Fruit fly (Drosophila melanogaster): ENCODE measurements around the gene CG8475.
A peak's percentile ranks its signal among the peaks of the same experiment; 100 is the strongest.

- peak; percentile 70 for TF ChIP-seq CG7045 (GFP tag; optimal IDR thresholded peaks at IDR 0.05)
- peak; percentile 10 for TF ChIP-seq Mnt (GFP tag; optimal IDR thresholded peaks at IDR 0.05)
- peak; percentile 59 for TF ChIP-seq CG11617 (GFP tag; optimal IDR thresholded peaks at IDR 0.05)
- no peak for TF ChIP-seq toe (GFP tag; optimal IDR thresholded peaks at IDR 0.05)
- no peak for TF ChIP-seq Hr96 (GFP tag; optimal IDR thresholded peaks at IDR 0.05)
- TF ChIP-seq CG7101 (tag; optimal IDR thresholded peaks at IDR 0.05), result peak; percentile 59
- peak; percentile 90 for TF ChIP-seq kay (GFP tag; ENCODE audit: borderline replicate concordance)
- TF ChIP-seq Clk (GFP tag; optimal IDR thresholded peaks at IDR 0.05), result no peak
- no peak for TF ChIP-seq cnc (optimal IDR thresholded peaks at IDR 0.05)
- TF ChIP-seq CG14711 (tag; optimal IDR thresholded peaks at IDR 0.05), result no peak
- TF ChIP-seq pad (GFP tag; optimal IDR thresholded peaks at IDR 0.05), result no peak
Observed at dm6 chr2L:8233571-8233970, 36.9 kb upstream of the CG8475 start.
